Fruit fly (Drosophila melanogaster): ENCODE measurements around the gene mRpL32.
A peak's percentile ranks its signal among the peaks of the same experiment; 100 is the strongest.

Gene mRpL32

dm6 chr3R:31252093-31252962 is at the start of gene mRpL32, which contains the start of gene qless:
Gene mRpL32 (plus strand): TSS chr3R:31252872.
Gene qless (minus strand): TSS chr3R:31252608.
- TF ChIP-seq CG8478 (optimal IDR thresholded peaks at IDR 0.05) (no peak), CTCF (optimal IDR thresholded peaks at IDR 0.05) (peak in 1 of 2 experiments; percentile 0)

dm6 chr3R:31210630-31211029 is 42.0 kb upstream of the mRpL32 start, which contains the start of gene chp:
Gene chp (minus strand): TSS chr3R:31210730.
- TF ChIP-seq CG8478 (optimal IDR thresholded peaks at IDR 0.05): no peak
- TF ChIP-seq CTCF (optimal IDR thresholded peaks at IDR 0.05): no peak

DNA sequence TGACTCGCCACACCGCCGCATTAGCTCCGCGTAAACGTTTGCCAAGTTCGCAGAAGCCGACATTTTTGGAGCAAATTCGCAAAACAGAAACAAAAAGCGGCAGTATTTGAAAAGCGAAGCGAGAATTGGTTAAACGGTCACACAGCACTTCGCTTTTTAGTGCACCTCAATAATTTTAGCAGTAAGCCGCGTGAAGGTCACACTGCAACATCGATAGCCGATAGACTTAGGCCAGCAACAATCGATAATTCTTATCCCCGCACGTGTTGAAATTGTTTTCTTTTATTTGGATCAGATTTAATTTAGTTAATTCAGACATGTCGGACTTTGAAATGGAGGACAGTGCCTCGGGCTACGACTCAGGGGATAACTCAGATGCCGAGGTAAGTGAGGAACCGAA is 39.4 kb upstream of the mRpL32 start, which contains the start of the genes Zwilch and CG1542:
Zwilch (minus strand) TSS at position 150 of the 400 bp plus-strand sequence.
CG1542 (plus strand) TSS at position 232 of the 400 bp plus-strand sequence.
- TF ChIP-seq CTCF (optimal IDR thresholded peaks at IDR 0.05): peak; percentile 29 to 34
- TF ChIP-seq CG8478 (optimal IDR thresholded peaks at IDR 0.05): no peak

DNA sequence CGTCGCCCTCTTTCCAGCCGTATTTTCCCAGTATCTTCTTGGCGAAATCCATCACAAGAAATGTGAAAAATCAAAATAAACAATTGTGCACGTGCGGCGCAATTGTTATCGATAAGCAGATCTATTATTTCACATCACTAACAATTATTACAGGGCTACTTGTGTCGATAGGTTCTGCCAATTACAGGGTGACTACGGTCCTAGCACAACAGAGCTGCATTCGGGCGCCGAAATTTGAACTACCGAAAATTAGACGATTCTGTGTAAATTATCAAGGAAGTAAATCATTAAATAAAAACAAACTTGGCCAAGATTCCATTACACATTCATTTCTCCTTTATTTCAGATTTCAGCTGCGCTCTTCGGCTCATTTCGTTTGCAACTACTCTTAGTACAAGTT is 36.8 kb upstream of the mRpL32 start, which contains the start of gene CG15561:
CG15561 (minus strand) TSS at position 113 of the 400 bp plus-strand sequence.
- TF ChIP-seq CTCF (optimal IDR thresholded peaks at IDR 0.05) (no peak), CG8478 (optimal IDR thresholded peaks at IDR 0.05) (no peak)

dm6 chr3R:31218214-31218876 is 34.3 kb upstream of the mRpL32 start:
- TF ChIP-seq CTCF (optimal IDR thresholded peaks at IDR 0.05): no peak
- no peak for TF ChIP-seq CG8478 (optimal IDR thresholded peaks at IDR 0.05)

DNA sequence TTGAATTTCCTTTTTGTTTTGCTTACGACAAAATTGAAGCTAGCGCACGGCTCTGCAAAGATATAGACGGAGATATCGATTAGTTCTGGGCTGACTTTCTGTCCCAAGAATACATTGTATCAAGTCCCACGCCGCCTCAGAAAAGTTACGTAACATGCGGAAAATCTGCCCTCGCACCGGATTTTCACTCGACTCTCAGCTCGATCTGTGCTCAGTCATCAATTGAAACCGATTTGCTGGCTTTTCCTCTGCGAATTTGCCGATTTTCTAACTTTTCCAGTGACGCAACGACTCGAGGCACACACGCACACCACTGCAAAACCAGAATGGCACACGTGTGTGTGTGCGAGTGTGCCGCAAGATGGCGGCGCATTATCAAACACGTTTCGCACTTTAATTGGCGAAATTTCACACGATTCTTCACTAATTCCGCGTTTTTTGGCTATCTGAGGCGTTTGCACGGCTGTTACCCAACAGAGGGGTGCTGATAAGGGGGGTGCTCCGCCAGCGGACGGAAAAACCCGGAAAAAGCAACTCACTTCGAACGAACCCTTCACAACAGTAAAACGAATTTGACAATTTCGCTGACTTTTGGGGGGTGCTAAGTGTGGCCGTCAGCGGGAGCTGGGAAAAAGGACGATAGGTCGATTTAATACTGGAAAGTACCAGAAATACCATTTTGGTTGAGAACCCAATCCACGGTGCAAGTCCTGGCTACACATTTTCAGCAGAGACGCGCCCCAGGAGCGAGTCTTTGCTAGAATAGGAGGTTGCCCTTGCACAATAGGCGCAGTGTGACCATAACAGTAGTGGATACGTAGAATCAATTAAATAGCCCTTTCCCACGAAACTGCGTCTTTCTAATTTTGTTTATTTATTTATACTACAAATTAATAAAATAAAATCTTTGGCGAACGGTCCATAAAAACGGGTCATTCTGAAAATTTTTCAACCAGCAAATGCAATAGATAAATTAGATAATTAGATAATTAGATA is 33.4 kb upstream of the mRpL32 start, which contains the start of gene ATPsynC:
ATPsynC (minus strand) TSS at position 634 of the 996 bp plus-strand sequence.
- TF ChIP-seq CTCF (optimal IDR thresholded peaks at IDR 0.05): peak; percentile 75 to 82
- TF ChIP-seq CG8478 (optimal IDR thresholded peaks at IDR 0.05): no peak

DNA sequence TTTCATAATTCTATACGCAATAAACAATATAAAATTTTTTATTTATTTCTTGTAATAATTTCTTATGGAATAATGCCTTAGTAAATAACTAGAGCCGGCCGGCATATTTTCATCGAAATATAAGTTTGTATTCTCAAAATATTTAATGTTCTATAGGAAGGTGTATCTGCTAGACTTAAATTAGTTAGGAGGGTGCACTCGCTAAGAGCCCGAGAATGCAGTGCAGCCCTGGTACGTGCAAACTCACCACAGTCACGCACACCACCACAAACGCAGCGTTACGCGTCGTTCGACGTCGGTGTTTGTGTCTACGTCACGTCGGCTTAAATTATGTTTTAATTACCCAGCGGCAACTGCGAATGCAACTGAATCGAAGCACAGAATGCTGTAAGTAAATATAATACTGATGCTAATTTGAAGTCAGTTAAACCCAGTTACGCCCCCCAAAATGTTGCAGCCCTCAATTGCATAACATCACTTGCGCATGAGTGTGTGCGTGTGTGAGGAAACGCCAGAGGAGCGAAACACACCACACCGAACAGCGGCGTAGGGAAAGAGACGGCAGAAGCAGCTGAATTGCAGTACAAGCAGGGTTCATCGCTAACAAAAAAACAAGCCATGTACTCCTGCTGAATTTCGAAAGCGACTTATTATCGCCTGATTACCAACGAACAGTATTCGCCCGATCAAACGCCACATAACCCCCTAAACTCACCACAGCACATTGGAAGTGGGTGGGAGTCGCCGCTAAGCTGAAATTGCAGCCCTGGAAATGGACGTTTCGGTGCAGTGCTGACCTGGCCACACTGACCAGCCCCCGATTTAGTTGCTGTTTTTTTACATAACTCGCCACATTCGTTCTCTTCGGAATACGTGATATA is 32.0 kb upstream of the mRpL32 start, which contains the start of gene CG12054:
CG12054 (plus strand) TSS at position 247 of the 881 bp plus-strand sequence.
- TF ChIP-seq CTCF (optimal IDR thresholded peaks at IDR 0.05) (peak; percentile 55 to 58), CG8478 (optimal IDR thresholded peaks at IDR 0.05) (no peak)

DNA sequence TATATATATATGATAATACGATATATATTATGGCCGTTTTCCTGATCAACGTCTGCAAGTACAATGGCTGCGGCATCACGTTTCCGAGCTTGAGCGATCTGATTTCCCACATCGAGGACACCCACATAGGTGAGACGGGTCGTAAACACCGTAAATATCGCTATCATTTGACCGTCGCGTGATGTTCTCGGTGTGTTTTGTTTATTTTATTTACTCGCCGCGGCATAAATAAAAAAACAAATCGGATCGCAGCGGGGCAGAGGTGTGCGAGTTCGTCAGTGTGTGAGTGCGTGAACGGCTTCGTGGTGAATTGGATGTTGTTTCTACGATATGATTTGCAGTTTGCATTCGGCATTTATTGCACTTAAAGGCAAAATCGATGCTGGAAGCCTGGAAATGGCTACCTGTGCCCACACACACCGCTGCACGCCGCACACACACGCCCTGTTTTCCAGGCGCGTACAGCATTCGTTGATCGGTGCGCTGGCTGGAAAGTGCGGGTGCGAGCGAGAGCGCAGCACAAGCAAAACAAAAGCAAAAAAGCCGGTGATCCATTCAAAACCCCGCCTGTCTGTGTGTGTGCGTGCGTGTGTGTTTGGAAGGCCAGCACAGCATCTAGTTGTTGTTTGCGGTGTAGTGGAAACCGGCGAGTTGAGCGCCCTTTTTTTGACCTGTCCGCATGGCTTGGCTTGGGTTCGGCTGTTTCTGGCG is 31.2 kb upstream of the mRpL32 start:
- TF ChIP-seq CTCF (optimal IDR thresholded peaks at IDR 0.05) (no peak), CG8478 (optimal IDR thresholded peaks at IDR 0.05) (no peak)

dm6 chr3R:31222125-31222889 is 30.4 kb upstream of the mRpL32 start:
- TF ChIP-seq CG8478 (optimal IDR thresholded peaks at IDR 0.05): no peak
- no peak for TF ChIP-seq CTCF (optimal IDR thresholded peaks at IDR 0.05)

dm6 chr3R:31222890-31223569 is 29.6 kb upstream of the mRpL32 start:
- TF ChIP-seq CG8478 (optimal IDR thresholded peaks at IDR 0.05) (no peak), CTCF (optimal IDR thresholded peaks at IDR 0.05) (no peak)

Data from S2 (cell line).